Fruit fly (Drosophila melanogaster): ENCODE data around the gene CG7872.
A peak's percentile ranks its signal among the peaks of the same experiment; 100 is the strongest.

Gene CG7872

DNA sequence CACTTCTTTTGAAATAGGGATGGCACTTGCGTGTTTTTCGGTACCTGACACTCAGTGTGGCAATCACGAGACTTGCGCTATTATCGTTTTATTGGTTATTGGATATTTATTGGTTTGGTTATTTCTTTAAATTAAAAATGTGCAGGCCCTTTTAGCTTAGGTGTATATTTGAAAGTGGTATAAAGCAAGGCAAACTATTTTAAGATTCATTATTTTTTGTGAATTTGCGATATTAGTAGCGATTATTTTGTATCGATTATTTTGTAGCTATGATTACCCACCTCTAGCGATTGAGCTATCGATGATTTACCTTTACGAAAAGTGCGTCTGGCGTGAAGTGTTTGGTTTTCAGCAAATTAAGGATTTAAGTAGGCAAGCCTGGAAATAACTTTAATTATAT is 4.8 kb downstream of the CG7872 start, which contains the start of the genes CG9215 and CG8097 (continued):
- TF ChIP-seq Dip3 (GFP tag; optimal IDR thresholded peaks at IDR 0.05), result peak; percentile 44
- peak; percentile 43 for TF ChIP-seq vfl (GFP tag; optimal IDR thresholded peaks at IDR 0.05)
- TF ChIP-seq sd (tag; optimal IDR thresholded peaks at IDR 0.05), result no peak
- TF ChIP-seq CG34376 (GFP tag; optimal IDR thresholded peaks at IDR 0.05), result peak; percentile 27
- peak; percentile 39 for TF ChIP-seq maf-S (GFP tag; optimal IDR thresholded peaks at IDR 0.05)
- TF ChIP-seq ash1 (GFP tag; optimal IDR thresholded peaks at IDR 0.05), result no peak
- TF ChIP-seq CG11696 (GFP tag; IDR thresholded peaks at IDR 0.05), result no peak
- TF ChIP-seq Hr39 (optimal IDR thresholded peaks at IDR 0.05), result no peak
- no peak for TF ChIP-seq oc (tag; optimal IDR thresholded peaks at IDR 0.05)
- peak; percentile 96 for TF ChIP-seq CG14860 (GFP tag; IDR thresholded peaks at IDR 0.05; ENCODE audit: partially characterized antibody)
- TF ChIP-seq Optix (GFP tag; IDR thresholded peaks at IDR 0.05), result no peak
- no peak for TF ChIP-seq gcm (GFP tag; optimal IDR thresholded peaks at IDR 0.05)
- TF ChIP-seq CG7372 (GFP tag; IDR thresholded peaks at IDR 0.05), result no peak
- no peak for TF ChIP-seq CG14050 (GFP tag; IDR thresholded peaks at IDR 0.05)
- TF ChIP-seq CG4617 (GFP tag; optimal IDR thresholded peaks at IDR 0.05; ENCODE audit: borderline replicate concordance), result peak; percentile 39
- TF ChIP-seq CG34422 (GFP tag; IDR thresholded peaks at IDR 0.05), result no peak
- no peak for TF ChIP-seq ttk (GFP tag; IDR thresholded peaks at IDR 0.05)
- TF ChIP-seq CG4282 (GFP tag; optimal IDR thresholded peaks at IDR 0.05), result no peak
- TF ChIP-seq CG2712 (tag; optimal IDR thresholded peaks at IDR 0.05), result peak; percentile 58
- no peak for TF ChIP-seq z (GFP tag; IDR thresholded peaks at IDR 0.05)
- TF ChIP-seq CG14710 (tag; optimal IDR thresholded peaks at IDR 0.05), result peak; percentile 78
- no peak for TF ChIP-seq bcd (GFP tag; optimal IDR thresholded peaks at IDR 0.05)
- TF ChIP-seq CG6654 (GFP tag; optimal IDR thresholded peaks at IDR 0.05), result no peak
- TF ChIP-seq Dref (GFP tag; IDR thresholded peaks at IDR 0.05), result peak; percentile 73
- TF ChIP-seq BtbVII (GFP tag; optimal IDR thresholded peaks at IDR 0.05), result no peak
- TF ChIP-seq CG12659 (GFP tag; optimal IDR thresholded peaks at IDR 0.05), result peak; percentile 57
- peak; percentile 31 for TF ChIP-seq lbe (GFP tag; optimal IDR thresholded peaks at IDR 0.05)
- no peak for TF ChIP-seq nau (GFP tag; optimal IDR thresholded peaks at IDR 0.05)
- no peak for TF ChIP-seq eyg (GFP tag; optimal IDR thresholded peaks at IDR 0.05)
- peak; percentile 78 for TF ChIP-seq Sin3A (optimal IDR thresholded peaks at IDR 0.05)
- TF ChIP-seq CG4854 (GFP tag; optimal IDR thresholded peaks at IDR 0.05), result no peak
- TF ChIP-seq CG8281 (tag; optimal IDR thresholded peaks at IDR 0.05), result no peak
- no peak for TF ChIP-seq CG17568 (GFP tag; optimal IDR thresholded peaks at IDR 0.05)
- no peak for TF ChIP-seq dan (GFP tag; IDR thresholded peaks at IDR 0.05)
- no peak for TF ChIP-seq CG8765 (GFP tag; IDR thresholded peaks at IDR 0.05)
- no peak for TF ChIP-seq CG10959 (GFP tag; IDR thresholded peaks at IDR 0.05)
- TF ChIP-seq grn (GFP tag; optimal IDR thresholded peaks at IDR 0.05), result no peak
- no peak for TF ChIP-seq nom (GFP tag; optimal IDR thresholded peaks at IDR 0.05)
- TF ChIP-seq sima (GFP tag; optimal IDR thresholded peaks at IDR 0.05), result no peak
- no peak for TF ChIP-seq MTF-1 (GFP tag; optimal IDR thresholded peaks at IDR 0.05; ENCODE audit: borderline replicate concordance)
- peak; percentile 56 for TF ChIP-seq phol (tag; optimal IDR thresholded peaks at IDR 0.05)
- no peak for TF ChIP-seq zf30C (GFP tag; optimal IDR thresholded peaks at IDR 0.05)
- TF ChIP-seq Meics (GFP tag; optimal IDR thresholded peaks at IDR 0.05), result no peak
- TF ChIP-seq Dfd (GFP tag; optimal IDR thresholded peaks at IDR 0.05), result no peak
- TF ChIP-seq dmrt99B (tag; optimal IDR thresholded peaks at IDR 0.05), result no peak
- TF ChIP-seq CG2199 (GFP tag; IDR thresholded peaks at IDR 0.05), result no peak
- no peak for TF ChIP-seq hth (optimal IDR thresholded peaks at IDR 0.05)
- no peak for TF ChIP-seq ssp (GFP tag; IDR thresholded peaks at IDR 0.05)
- TF ChIP-seq Kr (GFP tag; optimal IDR thresholded peaks at IDR 0.05), result no peak
- TF ChIP-seq crol (GFP tag; IDR thresholded peaks at IDR 0.05), result no peak
- TF ChIP-seq HmgD (GFP tag; optimal IDR thresholded peaks at IDR 0.05), result peak; percentile 14
- no peak for TF ChIP-seq ac (GFP tag; optimal IDR thresholded peaks at IDR 0.05)
- TF ChIP-seq cato (GFP tag; optimal IDR thresholded peaks at IDR 0.05; ENCODE audit: borderline replicate concordance), result no peak

Data from whole organism, embryonic.